Worm (Caenorhabditis elegans): Measurements from ENCODE around the gene mam-1.
"Not testable (repeated sequence)": the region's sequence is repeated elsewhere in the genome, so short reads cannot be mapped to it uniquely, and the experiment has no call there.

- TF ChIP-seq F22D6.2 (tag; optimal IDR thresholded peaks at IDR 0.05); repo-1 (tag; optimal IDR thresholded peaks at IDR 0.05); Y53F4B.3 (GFP tag; IDR thresholded peaks at IDR 0.05); F10E7.11 (tag; optimal IDR thresholded peaks at IDR 0.05); ztf-25 (GFP tag; IDR thresholded peaks at IDR 0.05); K12H6.12 (tag; optimal IDR thresholded peaks at IDR 0.05); B0261.1 (tag; optimal IDR thresholded peaks at IDR 0.05); lir-1 (GFP tag; conservative IDR thresholded peaks at IDR 0.05); nfya-1 (tag; optimal IDR thresholded peaks at IDR 0.05; ENCODE audit: borderline replicate concordance, insufficient read depth); B0336.3 (GFP tag; IDR thresholded peaks at IDR 0.05): not testable (repeated sequence)
Measured at ce11 chrX:892537-892936, 4.3 kb upstream of the mam-1 start.

All from whole organism, young adult.